Worm (Caenorhabditis elegans) whole organism, L4 larva: ENCODE results near the gene clec-121.
A peak's percentile ranks its signal among the peaks of the same experiment; 100 is the strongest.

Experiments
- D1046.2 ChIP-seq: fragments of 200-800 bp; sonication (Bioruptor generic); IDR thresholded peaks from 2 replicates; pipeline ENCODE4 v1.3.6; 2022; ENCODE audit warnings: missing genetic modification characterization, missing compliant biosample characterization
- F37D6.2 ChIP-seq: sonication (generic microtip); optimal IDR thresholded peaks from 2 replicates; lab custom pipeline; 2016; ENCODE audit warnings: mild to moderate bottlenecking, missing genetic modification characterization, missing compliant biosample characterization
- F49E8.2 ChIP-seq: sonication (generic microtip); optimal IDR thresholded peaks from 2 replicates; lab custom pipeline; 2016; ENCODE audit warnings: missing compliant biosample characterization, mild to moderate bottlenecking, missing genetic modification characterization, borderline replicate concordance
- T20F7.1 ChIP-seq: fragments of 200-800 bp; sonication (Bioruptor generic); optimal IDR thresholded peaks from 2 replicates; lab custom pipeline; 2018; ENCODE audit warnings: mild to moderate bottlenecking, missing genetic modification characterization, missing compliant biosample characterization
- Y48G9A.11 ChIP-seq: fragments of 200-800 bp; sonication (Bioruptor generic); IDR thresholded peaks from 2 replicates; pipeline ENCODE4 v1.3.6; 2022; ENCODE audit warnings: missing genetic modification reagents, missing genetic modification characterization, missing compliant biosample characterization
- Y75B8A.6 ChIP-seq: fragments of 200-800 bp; sonication (Bioruptor generic); IDR thresholded peaks from 2 replicates; pipeline ENCODE4 v1.3.6; 2022; ENCODE audit warnings: missing genetic modification reagents, missing genetic modification characterization, missing compliant biosample characterization
- ZK337.2 ChIP-seq: fragments of 200-800 bp; sonication (Bioruptor generic); IDR thresholded peaks from 2 replicates; pipeline ENCODE4 v1.3.6; 2022; ENCODE audit warnings: missing genetic modification reagents, missing genetic modification characterization, missing compliant biosample characterization
- aha-1 ChIP-seq: fragments of 150-350 bp; peaks from one replicate; lab custom pipeline; 2014; ENCODE audit warnings: missing biosample characterization, missing genetic modification characterization
- ceh-28 ChIP-seq: fragments of 150-350 bp; optimal IDR thresholded peaks from 2 replicates; lab custom pipeline; 2014; ENCODE audit warnings: missing biosample characterization, missing genetic modification reagents, missing genetic modification characterization
- ceh-44 ChIP-seq: fragments of 200-800 bp; sonication (Bioruptor generic); IDR thresholded peaks from 2 replicates; pipeline ENCODE4 v1.3.6; 2022; ENCODE audit warnings: missing genetic modification reagents, missing genetic modification characterization, missing compliant biosample characterization
- daf-16 ChIP-seq, 3 experiments: sonication (generic microtip); optimal IDR thresholded peaks; 2 replicates each; lab custom pipeline; 2016 to 2017; ENCODE audit warnings: missing genetic modification characterization in 3 of 3, missing genetic modification reagents in 3 of 3, mild to moderate bottlenecking in 2 of 3, missing compliant biosample characterization in 2 of 3, missing biosample characterization in 1 of 3, moderate library complexity in 1 of 3
- dmd-6 ChIP-seq: fragments of 200-800 bp; sonication (Bioruptor generic); IDR thresholded peaks from 2 replicates; pipeline ENCODE4 v1.3.6; 2022; ENCODE audit warnings: missing genetic modification reagents, missing genetic modification characterization, missing compliant biosample characterization
- dmd-8 ChIP-seq: fragments of 200-800 bp; sonication (Bioruptor generic); IDR thresholded peaks from 2 replicates; pipeline ENCODE4 v1.3.6; 2022; ENCODE audit warnings: missing genetic modification characterization, missing compliant biosample characterization
- duxl-1 ChIP-seq: sonication (generic microtip); optimal IDR thresholded peaks from 2 replicates; lab custom pipeline; 2016; ENCODE audit warnings: mild to moderate bottlenecking, missing genetic modification characterization, moderate library complexity, missing compliant biosample characterization; ENCODE audit not compliant: poor library complexity
- dve-1 ChIP-seq: sonication (generic microtip); optimal IDR thresholded peaks from 2 replicates; lab custom pipeline; 2017; ENCODE audit warnings: antibody characterized with exemption, mild to moderate bottlenecking, missing genetic modification characterization, missing compliant biosample characterization; ENCODE audit not compliant: insufficient read depth
- egl-27 ChIP-seq: sonication (generic microtip); optimal IDR thresholded peaks from 3 replicates; lab custom pipeline; 2017; ENCODE audit warnings: missing biosample characterization, missing genetic modification reagents, missing genetic modification characterization
- egl-43 ChIP-seq: fragments of 200-800 bp; sonication (Bioruptor generic); IDR thresholded peaks from 2 replicates; pipeline ENCODE4 v1.3.6; 2022; ENCODE audit warnings: missing genetic modification reagents, missing genetic modification characterization, missing compliant biosample characterization
- hlh-11 ChIP-seq: fragments of 200-800 bp; sonication (Bioruptor generic); optimal IDR thresholded peaks from 2 replicates; lab custom pipeline; 2018; ENCODE audit warnings: mild to moderate bottlenecking, missing genetic modification characterization, missing compliant biosample characterization
- lin-13 ChIP-seq: fragments of 150-350 bp; optimal IDR thresholded peaks from 2 replicates; lab custom pipeline; 2014; ENCODE audit warnings: missing biosample characterization, missing genetic modification reagents, missing genetic modification characterization
- lin-39 ChIP-seq: fragments of 150-350 bp; optimal IDR thresholded peaks from 2 replicates; lab custom pipeline; 2014; ENCODE audit warnings: missing biosample characterization, missing genetic modification reagents, missing genetic modification characterization
- lir-3 ChIP-seq: sonication (generic microtip); optimal IDR thresholded peaks from 2 replicates; lab custom pipeline; 2016; ENCODE audit warnings: mild to moderate bottlenecking, missing genetic modification characterization, missing compliant biosample characterization
- mdl-1 ChIP-seq, 2 experiments: fragments of 150-350 bp in 1 of 2; sonication (generic microtip) in 1 of 2; optimal IDR thresholded peaks; 2 replicates each; lab custom pipeline; 2014 to 2017; ENCODE audit warnings: missing biosample characterization in 2 of 2, missing genetic modification characterization in 2 of 2
- mdt-29 ChIP-seq: fragments of 200-800 bp; sonication (Bioruptor generic); IDR thresholded peaks from 2 replicates; pipeline ENCODE4 v1.3.6; 2022; ENCODE audit warnings: missing genetic modification reagents, missing genetic modification characterization, missing compliant biosample characterization
- mes-2 ChIP-seq: sonication (generic microtip); optimal IDR thresholded peaks from 2 replicates; lab custom pipeline; 2016; ENCODE audit warnings: missing genotype, mild to moderate bottlenecking, missing genetic modification characterization, missing compliant biosample characterization; ENCODE audit not compliant: poor library complexity, severe bottlenecking
- mxl-2 ChIP-seq: fragments of 200-800 bp; sonication (Bioruptor generic); conservative IDR thresholded peaks from 2 replicates; pipeline ENCODE4 v1.3.6; 2022; ENCODE audit warnings: missing genetic modification reagents, missing genetic modification characterization, missing compliant biosample characterization
- nhr-237 ChIP-seq: sonication (generic microtip); optimal IDR thresholded peaks from 2 replicates; lab custom pipeline; 2017; ENCODE audit warnings: missing biosample characterization, missing genetic modification characterization
- nhr-28 ChIP-seq: fragments of 150-350 bp; optimal IDR thresholded peaks from 2 replicates; lab custom pipeline; 2014; ENCODE audit warnings: missing biosample characterization, missing genetic modification characterization
- nhr-41 ChIP-seq: fragments of 200-800 bp; sonication (Bioruptor generic); IDR thresholded peaks from 2 replicates; pipeline ENCODE4 v1.3.6; 2022; ENCODE audit warnings: missing genetic modification reagents, missing genetic modification characterization, missing compliant biosample characterization
- nhr-42 ChIP-seq: fragments of 200-800 bp; sonication (Bioruptor generic); IDR thresholded peaks from 2 replicates; pipeline ENCODE4 v1.3.6; 2022; ENCODE audit warnings: missing genetic modification characterization, missing compliant biosample characterization
- pha-4 ChIP-seq, 2 experiments: fragments of 150-350 bp in 1 of 2; fragments of 200-800 bp in 1 of 2; sonication (Bioruptor generic) in 1 of 2; IDR thresholded peaks in 1 of 2; optimal IDR thresholded peaks in 1 of 2; 2 replicates each; pipeline versions ENCODE4 v1.3.6 to Lab custom; 2014 to 2022; ENCODE audit warnings: missing genetic modification characterization in 2 of 2, missing genetic modification reagents in 2 of 2, missing biosample characterization in 1 of 2, missing compliant biosample characterization in 1 of 2
- skn-1 ChIP-seq: fragments of 150-350 bp; optimal IDR thresholded peaks from 2 replicates; lab custom pipeline; 2014; ENCODE audit warnings: missing biosample characterization, missing genetic modification characterization
- snpc-1.2 ChIP-seq: fragments of 200-800 bp; sonication (Bioruptor generic); IDR thresholded peaks from 2 replicates; pipeline ENCODE4 v1.3.6; 2022; ENCODE audit warnings: missing genetic modification reagents, missing genetic modification characterization, missing compliant biosample characterization
- zfp-3 ChIP-seq: fragments of 200-800 bp; sonication (Bioruptor generic); conservative IDR thresholded peaks from 2 replicates; pipeline ENCODE4 v1.3.6; 2022; ENCODE audit warnings: missing genetic modification reagents, missing genetic modification characterization, missing compliant biosample characterization

The clec-121 gene

ce11 chrII:3062222-3062621, 39.9 kb upstream of the clec-121 start (continued):
- TF ChIP-seq zfp-3 (GFP tag; lab: Robert Waterston, UW) (peak; percentile 69; the same call in 1 of the 2 replicates), duxl-1 (tag; lab: Kevin White, UChicago) (peak; percentile 72), ZK337.2 (GFP tag; lab: Robert Waterston, UW) (no peak), lin-39 (tag; lab: Kevin White, UChicago) (no peak), dmd-6 (GFP tag; lab: Robert Waterston, UW) (peak; percentile 36), F37D6.2 (tag; lab: Kevin White, UChicago) (no peak), mes-2 (tag; lab: Kevin White, UChicago) (peak; percentile 69), pha-4 (GFP tag; IDR thresholded peaks at IDR 0.05; lab: Robert Waterston, UW) (peak; percentile 75; the same call in 1 of the 2 replicates), pha-4 (tag; optimal IDR thresholded peaks at IDR 0.05; lab: Kevin White, UChicago) (no peak), egl-43 (GFP tag; lab: Robert Waterston, UW) (peak; percentile 78), dve-1 (peak; percentile 65), hlh-11 (tag; lab: Kevin White, UChicago) (peak; percentile 36), F49E8.2 (peak; percentile 15), lin-13 (GFP tag; lab: Kevin White, UChicago) (peak; percentile 50), D1046.2 (GFP tag; lab: Robert Waterston, UW) (peak; percentile 73; the same call in 1 of the 2 replicates), snpc-1.2 (GFP tag; lab: Robert Waterston, UW) (peak; percentile 74), aha-1 (tag; lab: Kevin White, UChicago) (peak; percentile 5), ceh-28 (peak; percentile 79), nhr-41 (GFP tag; lab: Robert Waterston, UW) (0 out of 2 replicates have a peak, but pooled peaks have one; percentile 43), nhr-28 (peak; percentile 21), ceh-44 (peak; percentile 74; the same call in 1 of the 2 replicates), egl-27 (tag; lab: Kevin White, UChicago) (no peak), daf-16 (GFP tag; optimal IDR thresholded peaks at IDR 0.05; lab: Kevin White, UChicago) (peak; percentile 31 to 64), daf-16 (tag; optimal IDR thresholded peaks at IDR 0.05; lab: Kevin White, UChicago) (peak; percentile 60), dmd-8 (GFP tag; lab: Robert Waterston, UW) (peak; percentile 85), nhr-237 (tag; lab: Kevin White, UChicago) (no peak), nhr-42 (GFP tag; lab: Robert Waterston, UW) (peak; percentile 72; the same call in 1 of the 2 replicates), T20F7.1 (GFP tag; lab: Kevin White, UChicago) (no peak), mdt-29 (GFP tag; lab: Robert Waterston, UW) (peak; percentile 65; the same call in 1 of the 2 replicates), mdl-1 (tag; optimal IDR thresholded peaks at IDR 0.05; lab: Kevin White, UChicago) (peak in 1 of 2 experiments; percentile 4)

- no peak for TF ChIP-seq mxl-2
- no peak for TF ChIP-seq egl-43 (GFP tag; lab: Robert Waterston, UW)
- peak; percentile 89 for TF ChIP-seq ceh-28
- TF ChIP-seq Y75B8A.6 (GFP tag; lab: Robert Waterston, UW) = no peak
Observed at ce11 chrII:3062876-3063275, 39.2 kb upstream of the clec-121 start.

- TF ChIP-seq skn-1 (tag; lab: Kevin White, UChicago) = no peak
- TF ChIP-seq Y48G9A.11 = no peak
- no peak for TF ChIP-seq lir-3 (tag; lab: Kevin White, UChicago)
- peak; percentile 94 for TF ChIP-seq ceh-28
- no peak for TF ChIP-seq snpc-1.2 (GFP tag; lab: Robert Waterston, UW)
Observed at ce11 chrII:3063366-3063765, 38.8 kb upstream of the clec-121 start.

ce11 chrII:3063984-3064383, 38.1 kb upstream of the clec-121 start:
- TF ChIP-seq nhr-42 (GFP tag; lab: Robert Waterston, UW) (no peak), ceh-28 (peak; percentile 77)
